Worm (Caenorhabditis elegans): ENCODE data around the gene tpan-1.

DNA sequence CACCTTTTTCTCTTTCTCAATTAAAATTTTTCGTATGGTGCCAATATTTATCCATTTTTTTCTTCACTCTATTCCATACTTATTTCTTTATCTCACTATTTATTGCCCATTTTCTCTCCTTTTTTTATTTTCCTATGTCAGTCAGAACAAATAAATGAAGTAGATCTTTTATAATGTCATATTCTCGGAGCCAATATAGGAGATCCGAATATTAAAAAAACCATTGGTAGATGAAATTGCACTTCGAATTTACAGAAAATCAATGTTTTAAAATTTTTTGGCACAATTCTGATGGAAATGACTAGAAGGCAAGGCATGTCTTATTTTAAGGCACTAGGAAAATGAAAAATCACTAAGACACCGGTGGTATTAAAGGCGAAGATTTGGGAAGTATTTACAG lies 1.3 kb downstream of the tpan-1 start:
- TF ChIP-seq lin-13 (GFP tag; optimal IDR thresholded peaks at IDR 0.05) (no peak), ztf-11 (tag; optimal IDR thresholded peaks at IDR 0.05) (no peak), nhr-25 (tag; optimal IDR thresholded peaks at IDR 0.05) (no peak), nhr-237 (tag; optimal IDR thresholded peaks at IDR 0.05) (no peak), lin-39 (tag; optimal IDR thresholded peaks at IDR 0.05) (no peak)

Data from whole organism, L2 larva.